Worm (Caenorhabditis elegans) whole organism, L2 larva: ENCODE results near the gene C09B9.1.
"Not testable (repeated sequence)": the region's sequence is repeated elsewhere in the genome, so short reads cannot be mapped to it uniquely, and the experiment has no call there.

Experiments used
- R02D3.7 ChIP-seq: fragments of 150-350 bp; optimal IDR thresholded peaks from 2 replicates; lab custom pipeline; 2014; ENCODE audit warnings: missing biosample characterization, missing genetic modification characterization
- alr-1 ChIP-seq: fragments of 150-350 bp; optimal IDR thresholded peaks from 2 replicates; lab custom pipeline; 2014; ENCODE audit warnings: missing biosample characterization, missing genetic modification characterization
- ama-1 ChIP-seq: fragments of 150-350 bp; optimal IDR thresholded peaks from 2 replicates; lab custom pipeline; 2018; ENCODE audit warnings: inconsistent platforms
- blmp-1 ChIP-seq: sonication (generic microtip); optimal IDR thresholded peaks from 2 replicates; lab custom pipeline; 2017; ENCODE audit warnings: missing genetic modification characterization, mild to moderate bottlenecking, missing compliant biosample characterization, antibody characterized with exemption, moderate library complexity; ENCODE audit not compliant: insufficient read depth
- ceh-16 ChIP-seq: fragments of 150-350 bp; optimal IDR thresholded peaks from 2 replicates; lab custom pipeline; 2014; ENCODE audit warnings: missing biosample characterization, missing genetic modification characterization
- ceh-82 ChIP-seq: fragments of 150-350 bp; optimal IDR thresholded peaks from 2 replicates; lab custom pipeline; 2014; ENCODE audit warnings: missing biosample characterization, missing genetic modification characterization
- egl-27 ChIP-seq: sonication (generic microtip); optimal IDR thresholded peaks from 3 replicates; lab custom pipeline; 2017; ENCODE audit warnings: missing biosample characterization, missing genetic modification reagents, missing genetic modification characterization
- elt-1 ChIP-seq: fragments of 150-350 bp; optimal IDR thresholded peaks from 2 replicates; lab custom pipeline; 2014; ENCODE audit warnings: missing biosample characterization, missing genetic modification characterization
- elt-3 ChIP-seq: sonication (generic microtip); optimal IDR thresholded peaks from 2 replicates; lab custom pipeline; 2017; ENCODE audit warnings: missing biosample characterization, missing genetic modification characterization
- fos-1 ChIP-seq: fragments of 150-350 bp; optimal IDR thresholded peaks from 2 replicates; lab custom pipeline; 2014; ENCODE audit warnings: missing biosample characterization, missing genetic modification characterization
- gmeb-1 ChIP-seq: fragments of 150-350 bp; optimal IDR thresholded peaks from 2 replicates; lab custom pipeline; 2014; ENCODE audit warnings: missing biosample characterization, missing genetic modification characterization
- lin-11 ChIP-seq: fragments of 150-350 bp; sonication (generic microtip); optimal IDR thresholded peaks from 2 replicates; lab custom pipeline; 2014; ENCODE audit warnings: missing biosample characterization, missing genetic modification characterization, inconsistent platforms, mixed read lengths
- lin-13 ChIP-seq: fragments of 150-350 bp; optimal IDR thresholded peaks from 2 replicates; lab custom pipeline; 2014; ENCODE audit warnings: missing biosample characterization, missing genetic modification reagents, missing genetic modification characterization
- mab-5 ChIP-seq: fragments of 150-350 bp; optimal IDR thresholded peaks from 2 replicates; lab custom pipeline; 2014; ENCODE audit warnings: missing biosample characterization, missing genetic modification characterization
- nhr-10 ChIP-seq: sonication (generic microtip); optimal IDR thresholded peaks from 2 replicates; lab custom pipeline; 2017; ENCODE audit warnings: missing biosample characterization, missing genetic modification characterization
- nhr-12 ChIP-seq: fragments of 150-350 bp; optimal IDR thresholded peaks from 2 replicates; lab custom pipeline; 2014; ENCODE audit warnings: missing biosample characterization, missing genetic modification characterization
- nhr-129 ChIP-seq: fragments of 150-350 bp; optimal IDR thresholded peaks from 2 replicates; lab custom pipeline; 2014; ENCODE audit warnings: missing biosample characterization, missing genetic modification characterization
- nhr-23 ChIP-seq: fragments of 150-350 bp; optimal IDR thresholded peaks from 2 replicates; lab custom pipeline; 2014; ENCODE audit warnings: missing biosample characterization, missing genetic modification reagents, missing genetic modification characterization
- nhr-25 ChIP-seq: fragments of 150-350 bp; sonication (generic microtip); optimal IDR thresholded peaks from 3 replicates; lab custom pipeline; 2014; ENCODE audit warnings: missing biosample characterization, missing genetic modification characterization
- peb-1 ChIP-seq: fragments of 150-350 bp; optimal IDR thresholded peaks from 2 replicates; lab custom pipeline; 2014; ENCODE audit warnings: missing biosample characterization, missing genetic modification characterization
- sem-4 ChIP-seq: fragments of 150-350 bp; optimal IDR thresholded peaks from 2 replicates; lab custom pipeline; 2014; ENCODE audit warnings: missing biosample characterization, missing genetic modification reagents, missing genetic modification characterization
- skn-1 ChIP-seq: sonication (generic microtip); optimal IDR thresholded peaks from 2 replicates; lab custom pipeline; 2017; ENCODE audit warnings: missing biosample characterization, missing genetic modification characterization
- sma-3 ChIP-seq: sonication (generic microtip); optimal IDR thresholded peaks from 2 replicates; lab custom pipeline; 2016; ENCODE audit warnings: missing genetic modification reagents, missing genetic modification characterization, missing compliant biosample characterization
- sma-9 ChIP-seq, 2 experiments: fragments of 150-350 bp in 1 of 2; sonication (generic microtip) in 1 of 2; optimal IDR thresholded peaks; 2 replicates each; lab custom pipeline; 2014 to 2016; ENCODE audit warnings: missing genetic modification characterization in 2 of 2, mild to moderate bottlenecking in 1 of 2, missing biosample characterization in 1 of 2, missing compliant biosample characterization in 1 of 2, missing genetic modification reagents in 1 of 2, moderate library complexity in 1 of 2
- snpc-4 ChIP-seq: fragments of 150-350 bp; optimal IDR thresholded peaks from 2 replicates; lab custom pipeline; 2014; ENCODE audit warnings: missing biosample characterization, missing genetic modification characterization
- unc-55 ChIP-seq: fragments of 150-350 bp; sonication (generic microtip); optimal IDR thresholded peaks from 3 replicates; lab custom pipeline; 2014; ENCODE audit warnings: missing biosample characterization, missing genetic modification reagents, missing genetic modification characterization
- unc-62 ChIP-seq: fragments of 150-350 bp; optimal IDR thresholded peaks from 2 replicates; lab custom pipeline; 2014; ENCODE audit warnings: missing biosample characterization, missing genetic modification reagents, missing genetic modification characterization
- zag-1 ChIP-seq: fragments of 150-350 bp; optimal IDR thresholded peaks from 2 replicates; lab custom pipeline; 2014; ENCODE audit warnings: missing biosample characterization, missing genetic modification characterization
- ztf-1 ChIP-seq: fragments of 200-800 bp; sonication (Bioruptor generic); conservative IDR thresholded peaks from 2 replicates; pipeline ENCODE4 v1.3.6; 2022; ENCODE audit warnings: missing genetic modification characterization, missing compliant biosample characterization
- ztf-11 ChIP-seq: sonication (generic microtip); optimal IDR thresholded peaks from 2 replicates; lab custom pipeline; 2017; ENCODE audit warnings: missing biosample characterization, missing genetic modification characterization
- ztf-4 ChIP-seq: fragments of 150-350 bp; optimal IDR thresholded peaks from 2 replicates; lab custom pipeline; 2014; ENCODE audit warnings: missing biosample characterization, missing genetic modification characterization

C09B9.1 gene

ce11 chrIV:5038744-5039143 lies 1.2 kb downstream of the C09B9.1 start:
- TF ChIP-seq egl-27 = peak; percentile 17
- peak; percentile 36 for TF ChIP-seq unc-55 (GFP tag; lab: Kevin White, UChicago)
- TF ChIP-seq snpc-4 (tag; lab: Kevin White, UChicago) = no peak
- TF ChIP-seq gmeb-1 (tag; lab: Kevin White, UChicago) = peak; percentile 2

ce11 chrIV:5045389-5045788 lies 7.8 kb downstream of the C09B9.1 start, which contains the start of gene hot-9:
TSS of gene hot-9 (minus strand) at chrIV:5045489.
- TF ChIP-seq ztf-11 (tag; lab: Kevin White, UChicago) (no peak), ceh-82 (tag; lab: Kevin White, UChicago) (no peak), lin-11 (tag; lab: Kevin White, UChicago) (no peak), sma-9 (GFP tag; optimal IDR thresholded peaks at IDR 0.05; lab: Kevin White, UChicago) (no peak), sma-9 (tag; optimal IDR thresholded peaks at IDR 0.05; lab: Kevin White, UChicago) (no peak), mab-5 (tag; lab: Kevin White, UChicago) (no peak), nhr-129 (tag; lab: Kevin White, UChicago) (no peak), ztf-4 (no peak), ztf-1 (GFP tag; lab: Robert Waterston, UW) (no peak), alr-1 (tag; lab: Kevin White, UChicago) (no peak), unc-55 (GFP tag; lab: Kevin White, UChicago) (no peak), nhr-23 (tag; lab: Kevin White, UChicago) (no peak)
- TF ChIP-seq, all 48 proteins: peak for 0

- TF ChIP-seq skn-1 (tag; lab: Kevin White, UChicago) (no peak), gmeb-1 (tag; lab: Kevin White, UChicago) (no peak), sma-9 (GFP tag; optimal IDR thresholded peaks at IDR 0.05; lab: Kevin White, UChicago) (no peak), sma-9 (tag; optimal IDR thresholded peaks at IDR 0.05; lab: Kevin White, UChicago) (no peak), R02D3.7 (tag; lab: Kevin White, UChicago) (no peak), mab-5 (tag; lab: Kevin White, UChicago) (peak; percentile 83), elt-1 (no peak), elt-3 (tag; lab: Kevin White, UChicago) (no peak), sem-4 (no peak), ceh-16 (tag; lab: Kevin White, UChicago) (no peak), unc-55 (GFP tag; lab: Kevin White, UChicago) (peak; percentile 78), nhr-10 (tag; lab: Kevin White, UChicago) (no peak), nhr-129 (tag; lab: Kevin White, UChicago) (no peak), peb-1 (tag; lab: Kevin White, UChicago) (no peak), sma-3 (GFP tag; lab: Kevin White, UChicago) (no peak), fos-1 (no peak), lin-13 (GFP tag; lab: Kevin White, UChicago) (no peak), zag-1 (no peak)
Measured at ce11 chrIV:5054297-5054696, 16.7 kb downstream of the C09B9.1 start.

ce11 chrIV:5055964-5056588 lies 18.5 kb downstream of the C09B9.1 start, which contains the start of gene msp-55:
TSS of gene msp-55 (minus strand) at chrIV:5056014.
- no peak for TF ChIP-seq R02D3.7 (tag; lab: Kevin White, UChicago)
- TF ChIP-seq ama-1 (lab: Kevin White, UChicago) = no peak
- no peak for TF ChIP-seq nhr-12 (tag; lab: Kevin White, UChicago)

ce11 chrIV:5060984-5061383 lies 23.4 kb downstream of the C09B9.1 start, which contains the start of gene C09B9.7:
TSS of gene C09B9.7 (minus strand) at chrIV:5061084.
- TF ChIP-seq nhr-23 (tag; lab: Kevin White, UChicago) = no peak
- no peak for TF ChIP-seq ztf-1 (GFP tag; lab: Robert Waterston, UW)
- TF ChIP-seq nhr-25 = no peak
- no peak for TF ChIP-seq sma-9 (GFP tag; optimal IDR thresholded peaks at IDR 0.05; lab: Kevin White, UChicago)
- TF ChIP-seq sma-9 (tag; optimal IDR thresholded peaks at IDR 0.05; lab: Kevin White, UChicago) = no peak
- TF ChIP-seq unc-62 (GFP tag; lab: Kevin White, UChicago) = no peak
- no peak for TF ChIP-seq sma-3 (GFP tag; lab: Kevin White, UChicago)
- TF ChIP-seq sem-4 = no peak

ce11 chrIV:5062278-5062677 lies 24.7 kb downstream of the C09B9.1 start, which contains the start of gene msp-57:
TSS of gene msp-57 (plus strand) at chrIV:5062578.
- TF ChIP-seq blmp-1 (tag; lab: Kevin White, UChicago); mab-5 (tag; lab: Kevin White, UChicago); unc-62 (GFP tag; lab: Kevin White, UChicago): not testable (repeated sequence)
- TF ChIP-seq, all 48 proteins: peak for 0; not testable (repeated sequence) for 48
